Worm (Caenorhabditis elegans) whole organism, L4 larva: Measurements from ENCODE around the gene str-180.

Source experiments
- F44E2.7 ChIP-seq: fragments of 200-800 bp; sonication (Bioruptor generic); IDR thresholded peaks from 2 replicates; pipeline ENCODE4 v2.1.2; 2022; ENCODE audit warnings: missing genetic modification characterization, missing compliant biosample characterization
- R02D3.7 ChIP-seq: fragments of 150-350 bp; sonication (generic microtip); optimal IDR thresholded peaks from 3 replicates; lab custom pipeline; 2014; ENCODE audit warnings: missing biosample characterization, missing genetic modification characterization
- Y48G9A.11 ChIP-seq: fragments of 200-800 bp; sonication (Bioruptor generic); IDR thresholded peaks from 2 replicates; pipeline ENCODE4 v1.3.6; 2022; ENCODE audit warnings: missing genetic modification reagents, missing genetic modification characterization, missing compliant biosample characterization
- Y5F2A.4 ChIP-seq: fragments of 200-800 bp; sonication (Bioruptor generic); optimal IDR thresholded peaks from 2 replicates; lab custom pipeline; 2018; ENCODE audit warnings: mild to moderate bottlenecking, missing genetic modification characterization, missing compliant biosample characterization
- Y75B8A.6 ChIP-seq: fragments of 200-800 bp; sonication (Bioruptor generic); IDR thresholded peaks from 2 replicates; pipeline ENCODE4 v1.3.6; 2022; ENCODE audit warnings: missing genetic modification reagents, missing genetic modification characterization, missing compliant biosample characterization
- ZK337.2 ChIP-seq: fragments of 200-800 bp; sonication (Bioruptor generic); IDR thresholded peaks from 2 replicates; pipeline ENCODE4 v1.3.6; 2022; ENCODE audit warnings: missing genetic modification reagents, missing genetic modification characterization, missing compliant biosample characterization
- aly-2 ChIP-seq: sonication (generic microtip); optimal IDR thresholded peaks from 2 replicates; lab custom pipeline; 2018; ENCODE audit warnings: missing biosample characterization, missing genetic modification characterization
- ama-1 ChIP-seq: fragments of 150-350 bp; optimal IDR thresholded peaks from 2 replicates; lab custom pipeline; 2014; ENCODE audit warnings: inconsistent platforms, mixed read lengths
- ceh-28 ChIP-seq: fragments of 150-350 bp; optimal IDR thresholded peaks from 2 replicates; lab custom pipeline; 2014; ENCODE audit warnings: missing biosample characterization, missing genetic modification reagents, missing genetic modification characterization
- ceh-44 ChIP-seq: fragments of 200-800 bp; sonication (Bioruptor generic); IDR thresholded peaks from 2 replicates; pipeline ENCODE4 v1.3.6; 2022; ENCODE audit warnings: missing genetic modification reagents, missing genetic modification characterization, missing compliant biosample characterization
- ceh-62 ChIP-seq: sonication (generic microtip); optimal IDR thresholded peaks from 2 replicates; lab custom pipeline; 2017; ENCODE audit warnings: missing biosample characterization, missing genetic modification characterization
- ces-1 ChIP-seq: fragments of 150-350 bp; sonication (generic microtip); optimal IDR thresholded peaks from 4 replicates; lab custom pipeline; 2014; ENCODE audit warnings: missing biosample characterization, missing genetic modification reagents, missing genetic modification characterization
- daf-12 ChIP-seq: fragments of 150-350 bp; optimal IDR thresholded peaks from 2 replicates; lab custom pipeline; 2014; ENCODE audit warnings: missing biosample characterization, missing genetic modification reagents, missing genetic modification characterization
- daf-16 ChIP-seq, 3 experiments: sonication (generic microtip); optimal IDR thresholded peaks; 2 replicates each; lab custom pipeline; 2016 to 2017; ENCODE audit warnings: missing genetic modification characterization in 3 of 3, missing genetic modification reagents in 3 of 3, mild to moderate bottlenecking in 2 of 3, missing compliant biosample characterization in 2 of 3, missing biosample characterization in 1 of 3, moderate library complexity in 1 of 3
- dmd-6 ChIP-seq: fragments of 200-800 bp; sonication (Bioruptor generic); IDR thresholded peaks from 2 replicates; pipeline ENCODE4 v1.3.6; 2022; ENCODE audit warnings: missing genetic modification reagents, missing genetic modification characterization, missing compliant biosample characterization
- dmd-9 ChIP-seq: fragments of 200-800 bp; sonication (Bioruptor generic); IDR thresholded peaks from 2 replicates; pipeline ENCODE4 v1.3.6; 2022; ENCODE audit warnings: missing genetic modification reagents, missing genetic modification characterization, missing compliant biosample characterization
- dpl-1 ChIP-seq: fragments of 150-350 bp; optimal IDR thresholded peaks from 2 replicates; lab custom pipeline; 2014; ENCODE audit warnings: missing biosample characterization, missing genetic modification reagents, missing genetic modification characterization
- duxl-1 ChIP-seq: sonication (generic microtip); optimal IDR thresholded peaks from 2 replicates; lab custom pipeline; 2016; ENCODE audit warnings: mild to moderate bottlenecking, missing genetic modification characterization, moderate library complexity, missing compliant biosample characterization; ENCODE audit not compliant: poor library complexity
- dve-1 ChIP-seq: sonication (generic microtip); optimal IDR thresholded peaks from 2 replicates; lab custom pipeline; 2017; ENCODE audit warnings: antibody characterized with exemption, mild to moderate bottlenecking, missing genetic modification characterization, missing compliant biosample characterization; ENCODE audit not compliant: insufficient read depth
- egl-27 ChIP-seq: sonication (generic microtip); optimal IDR thresholded peaks from 3 replicates; lab custom pipeline; 2017; ENCODE audit warnings: missing biosample characterization, missing genetic modification reagents, missing genetic modification characterization
- fos-1 ChIP-seq: fragments of 150-350 bp; optimal IDR thresholded peaks from 2 replicates; lab custom pipeline; 2014; ENCODE audit warnings: missing biosample characterization, missing genetic modification characterization
- gei-8 ChIP-seq: fragments of 200-800 bp; sonication (Bioruptor generic); optimal IDR thresholded peaks from 2 replicates; lab custom pipeline; 2018; ENCODE audit warnings: mild to moderate bottlenecking, missing genetic modification characterization, missing compliant biosample characterization
- hlh-11 ChIP-seq: fragments of 200-800 bp; sonication (Bioruptor generic); optimal IDR thresholded peaks from 2 replicates; lab custom pipeline; 2018; ENCODE audit warnings: mild to moderate bottlenecking, missing genetic modification characterization, missing compliant biosample characterization
- hlh-30 ChIP-seq: sonication (generic microtip); optimal IDR thresholded peaks from 2 replicates; lab custom pipeline; 2017; ENCODE audit warnings: antibody characterized with exemption, mild to moderate bottlenecking, missing genetic modification characterization, missing compliant biosample characterization; ENCODE audit not compliant: insufficient read depth
- lin-1 ChIP-seq: fragments of 200-800 bp; sonication (Bioruptor generic); IDR thresholded peaks from 2 replicates; pipeline ENCODE4 v1.3.6; 2022; ENCODE audit warnings: missing genetic modification reagents, missing genetic modification characterization, missing compliant biosample characterization
- lin-29 ChIP-seq: fragments of 200-800 bp; sonication (Bioruptor generic); IDR thresholded peaks from 2 replicates; pipeline ENCODE4 v1.3.6; 2022; ENCODE audit warnings: missing genetic modification reagents, missing genetic modification characterization, missing compliant biosample characterization
- lir-3 ChIP-seq: sonication (generic microtip); optimal IDR thresholded peaks from 2 replicates; lab custom pipeline; 2016; ENCODE audit warnings: mild to moderate bottlenecking, missing genetic modification characterization, missing compliant biosample characterization
- lsy-2 ChIP-seq, 2 experiments: fragments of 150-350 bp in 1 of 2; sonication (generic microtip) in 1 of 2; optimal IDR thresholded peaks; 2 replicates each; lab custom pipeline; 2014 to 2017; ENCODE audit warnings: missing biosample characterization in 2 of 2, missing genetic modification characterization in 2 of 2
- mdt-29 ChIP-seq: fragments of 200-800 bp; sonication (Bioruptor generic); IDR thresholded peaks from 2 replicates; pipeline ENCODE4 v1.3.6; 2022; ENCODE audit warnings: missing genetic modification reagents, missing genetic modification characterization, missing compliant biosample characterization
- mep-1 ChIP-seq: fragments of 150-350 bp; sonication (generic microtip); optimal IDR thresholded peaks from 3 replicates; lab custom pipeline; 2014; ENCODE audit warnings: missing biosample characterization, missing genetic modification characterization
- mxl-2 ChIP-seq: fragments of 200-800 bp; sonication (Bioruptor generic); conservative IDR thresholded peaks from 2 replicates; pipeline ENCODE4 v1.3.6; 2022; ENCODE audit warnings: missing genetic modification reagents, missing genetic modification characterization, missing compliant biosample characterization
- nhr-25 ChIP-seq: sonication (generic microtip); optimal IDR thresholded peaks from 2 replicates; lab custom pipeline; 2017; ENCODE audit warnings: missing genetic modification characterization, mild to moderate bottlenecking, missing compliant biosample characterization, antibody characterized with exemption, moderate library complexity, borderline replicate concordance; ENCODE audit not compliant: insufficient read depth
- nhr-41 ChIP-seq: fragments of 200-800 bp; sonication (Bioruptor generic); IDR thresholded peaks from 2 replicates; pipeline ENCODE4 v1.3.6; 2022; ENCODE audit warnings: missing genetic modification reagents, missing genetic modification characterization, missing compliant biosample characterization
- rbr-2 ChIP-seq: sonication (generic microtip); optimal IDR thresholded peaks from 2 replicates; lab custom pipeline; 2016; ENCODE audit warnings: missing genotype, missing genetic modification characterization, missing compliant biosample characterization
- saeg-2 ChIP-seq: fragments of 200-800 bp; sonication (Bioruptor generic); IDR thresholded peaks from 2 replicates; pipeline ENCODE4 v1.3.6; 2022; ENCODE audit warnings: missing genetic modification reagents, missing genetic modification characterization, missing compliant biosample characterization
- sdz-12 ChIP-seq: fragments of 200-800 bp; sonication (Bioruptor generic); optimal IDR thresholded peaks from 2 replicates; lab custom pipeline; 2018; ENCODE audit warnings: mild to moderate bottlenecking, missing genetic modification characterization, missing compliant biosample characterization
- set-16 ChIP-seq: fragments of 200-800 bp; sonication (Bioruptor generic); IDR thresholded peaks from 2 replicates; pipeline ENCODE4 v1.3.6; 2022; ENCODE audit warnings: missing genetic modification reagents, missing genetic modification characterization, missing compliant biosample characterization
- skn-1 ChIP-seq: fragments of 150-350 bp; optimal IDR thresholded peaks from 2 replicates; lab custom pipeline; 2014; ENCODE audit warnings: missing biosample characterization, missing genetic modification characterization
- snpc-1.2 ChIP-seq: fragments of 200-800 bp; sonication (Bioruptor generic); IDR thresholded peaks from 2 replicates; pipeline ENCODE4 v1.3.6; 2022; ENCODE audit warnings: missing genetic modification reagents, missing genetic modification characterization, missing compliant biosample characterization
- tag-97 ChIP-seq: fragments of 200-800 bp; sonication (Bioruptor generic); IDR thresholded peaks from 2 replicates; pipeline ENCODE4 v1.3.6; 2022; ENCODE audit warnings: missing genetic modification characterization, missing compliant biosample characterization
- tra-1 ChIP-seq: fragments of 200-800 bp; sonication (Bioruptor generic); IDR thresholded peaks from 2 replicates; pipeline ENCODE4 v1.3.6; 2022; ENCODE audit warnings: missing genetic modification reagents, missing genetic modification characterization, missing compliant biosample characterization
- unc-130 ChIP-seq: sonication (generic microtip); optimal IDR thresholded peaks from 2 replicates; lab custom pipeline; 2016; ENCODE audit warnings: missing genetic modification reagents, missing genetic modification characterization, missing compliant biosample characterization
- unc-62 ChIP-seq, 3 experiments: fragments of 150-350 bp in 1 of 3; sonication (generic microtip); optimal IDR thresholded peaks in 2 of 3; peaks in 1 of 3; 1 replicate in 1 of 3; 2 replicates in 2 of 3; lab custom pipeline; 2014 to 2017; ENCODE audit warnings: missing biosample characterization in 3 of 3, missing genetic modification characterization in 3 of 3, missing genetic modification reagents in 3 of 3, missing genotype in 1 of 3
- zfp-2 ChIP-seq: sonication (generic microtip); optimal IDR thresholded peaks from 2 replicates; lab custom pipeline; 2016; ENCODE audit warnings: mild to moderate bottlenecking, missing genetic modification characterization, missing compliant biosample characterization
- zip-11 ChIP-seq: fragments of 200-800 bp; sonication (Bioruptor generic); IDR thresholded peaks from 2 replicates; pipeline ENCODE4 v1.3.6; 2022; ENCODE audit warnings: missing genetic modification characterization, missing compliant biosample characterization
- zip-2 ChIP-seq: fragments of 150-350 bp; optimal IDR thresholded peaks from 2 replicates; lab custom pipeline; 2014; ENCODE audit warnings: missing biosample characterization, missing genetic modification characterization
- ztf-7 ChIP-seq: fragments of 150-350 bp; optimal IDR thresholded peaks from 2 replicates; lab custom pipeline; 2014; ENCODE audit warnings: missing biosample characterization, missing genetic modification characterization

Gene str-180

ce11 chrV:6656451-6657115, 12.1 kb downstream of the str-180 start, which contains the start of gene snb-1 (continued):
- TF ChIP-seq zip-11 (GFP tag; lab: Robert Waterston, UW) (no peak), nhr-41 (GFP tag; lab: Robert Waterston, UW) (no peak), lsy-2 (tag; optimal IDR thresholded peaks at IDR 0.05; lab: Kevin White, UChicago) (peak in 1 of 2 experiments; percentile 80), daf-12 (tag; lab: Kevin White, UChicago) (no peak), Y48G9A.11 (GFP tag; lab: Robert Waterston, UW) (no peak), lin-1 (GFP tag; lab: Robert Waterston, UW) (no peak), zfp-2 (tag; lab: Kevin White, UChicago) (no peak), hlh-11 (peak; percentile 71), tra-1 (GFP tag; lab: Robert Waterston, UW) (0 out of 2 replicates have a peak, but pooled peaks have one; percentile 4), saeg-2 (no peak)

ce11 chrV:6655174-6655573, 13.5 kb downstream of the str-180 start, which contains the start of gene syx-18:
syx-18 (minus strand) TSS chrV:6655449.
- TF ChIP-seq mdt-29 (GFP tag; lab: Robert Waterston, UW) (no peak), dmd-6 (GFP tag; lab: Robert Waterston, UW) (no peak), dve-1 (tag; lab: Kevin White, UChicago) (peak; percentile 34), ztf-7 (tag; lab: Kevin White, UChicago) (no peak), unc-62 (GFP tag; optimal IDR thresholded peaks at IDR 0.05 in 1 of 2; lab: Kevin White, UChicago) (no peak), unc-62 (tag; optimal IDR thresholded peaks at IDR 0.05; lab: Kevin White, UChicago) (no peak), hlh-30 (tag; lab: Kevin White, UChicago) (peak; percentile 3), F44E2.7 (GFP tag; lab: Robert Waterston, UW) (no peak), zip-2 (no peak), ama-1 (lab: Kevin White, UChicago) (no peak), ceh-62 (tag; lab: Kevin White, UChicago) (no peak), skn-1 (tag; lab: Kevin White, UChicago) (no peak), unc-130 (GFP tag; lab: Kevin White, UChicago) (no peak), ces-1 (GFP tag; lab: Kevin White, UChicago) (no peak), sdz-12 (no peak), lin-1 (GFP tag; lab: Robert Waterston, UW) (no peak), mep-1 (tag; lab: Kevin White, UChicago) (peak; percentile 17), ceh-28 (tag; lab: Kevin White, UChicago) (no peak), gei-8 (GFP tag; lab: Kevin White, UChicago) (no peak), snpc-1.2 (GFP tag; lab: Robert Waterston, UW) (no peak), dmd-9 (GFP tag; lab: Robert Waterston, UW) (0 out of 2 replicates have a peak, but pooled peaks have one; percentile 4), Y75B8A.6 (GFP tag; lab: Robert Waterston, UW) (peak; percentile 27; the same call in 1 of the 2 replicates), set-16 (GFP tag; lab: Robert Waterston, UW) (no peak), duxl-1 (tag; lab: Kevin White, UChicago) (peak; percentile 28), R02D3.7 (tag; lab: Kevin White, UChicago) (no peak), ceh-44 (GFP tag; lab: Robert Waterston, UW) (no peak), nhr-25 (tag; lab: Kevin White, UChicago) (no peak), daf-12 (tag; lab: Kevin White, UChicago) (no peak), Y5F2A.4 (no peak), saeg-2 (no peak), mxl-2 (GFP tag; lab: Robert Waterston, UW) (no peak), tag-97 (GFP tag; lab: Robert Waterston, UW) (no peak), aly-2 (tag; lab: Kevin White, UChicago) (no peak), ZK337.2 (GFP tag; lab: Robert Waterston, UW) (no peak), lsy-2 (tag; optimal IDR thresholded peaks at IDR 0.05; lab: Kevin White, UChicago) (peak in 1 of 2 experiments; percentile 53), fos-1 (tag; lab: Kevin White, UChicago) (no peak), lir-3 (tag; lab: Kevin White, UChicago) (no peak), lin-29 (no peak), daf-16 (GFP tag; optimal IDR thresholded peaks at IDR 0.05; lab: Kevin White, UChicago) (no peak), daf-16 (tag; optimal IDR thresholded peaks at IDR 0.05; lab: Kevin White, UChicago) (peak; percentile 25), rbr-2 (tag; lab: Kevin White, UChicago) (no peak), egl-27 (tag; lab: Kevin White, UChicago) (no peak), dpl-1 (no peak)
